Worm (Caenorhabditis elegans) whole organism, L2 larva: ENCODE measurements around the gene C36A4.4.

Experiments used
- C34F6.9 ChIP-seq: fragments of 150-350 bp; optimal IDR thresholded peaks from 2 replicates; lab custom pipeline; 2014; ENCODE audit warnings: missing biosample characterization, missing genetic modification characterization
- F13H6.1 ChIP-seq: sonication (generic microtip); optimal IDR thresholded peaks from 2 replicates; lab custom pipeline; 2016; ENCODE audit warnings: missing genetic modification characterization, missing compliant biosample characterization
- R02D3.7 ChIP-seq: fragments of 150-350 bp; optimal IDR thresholded peaks from 2 replicates; lab custom pipeline; 2014; ENCODE audit warnings: missing biosample characterization, missing genetic modification characterization
- Y55F3AM.14 ChIP-seq: fragments of 200-800 bp; sonication (Bioruptor generic); optimal IDR thresholded peaks from 2 replicates; lab custom pipeline; 2018; ENCODE audit warnings: mild to moderate bottlenecking, missing genetic modification characterization, missing compliant biosample characterization
- ZK546.5 ChIP-seq: sonication (generic microtip); optimal IDR thresholded peaks from 2 replicates; lab custom pipeline; 2017; ENCODE audit warnings: missing biosample characterization, missing genetic modification characterization
- aly-2 ChIP-seq: fragments of 150-350 bp; optimal IDR thresholded peaks from 2 replicates; lab custom pipeline; 2014; ENCODE audit warnings: missing biosample characterization, missing genetic modification characterization
- ama-1 ChIP-seq: fragments of 150-350 bp; optimal IDR thresholded peaks from 2 replicates; lab custom pipeline; 2018; ENCODE audit warnings: inconsistent platforms
- blmp-1 ChIP-seq: sonication (generic microtip); optimal IDR thresholded peaks from 2 replicates; lab custom pipeline; 2017; ENCODE audit warnings: missing genetic modification characterization, mild to moderate bottlenecking, missing compliant biosample characterization, antibody characterized with exemption, moderate library complexity; ENCODE audit not compliant: insufficient read depth
- ceh-16 ChIP-seq: fragments of 150-350 bp; optimal IDR thresholded peaks from 2 replicates; lab custom pipeline; 2014; ENCODE audit warnings: missing biosample characterization, missing genetic modification characterization
- ceh-82 ChIP-seq: fragments of 150-350 bp; optimal IDR thresholded peaks from 2 replicates; lab custom pipeline; 2014; ENCODE audit warnings: missing biosample characterization, missing genetic modification characterization
- crh-2 ChIP-seq: sonication (generic microtip); optimal IDR thresholded peaks from 2 replicates; lab custom pipeline; 2017; ENCODE audit warnings: missing biosample characterization, missing genetic modification characterization
- dmd-4 ChIP-seq: sonication (generic microtip); optimal IDR thresholded peaks from 2 replicates; lab custom pipeline; 2017; ENCODE audit warnings: missing biosample characterization, missing genetic modification characterization
- egl-27 ChIP-seq: sonication (generic microtip); optimal IDR thresholded peaks from 3 replicates; lab custom pipeline; 2017; ENCODE audit warnings: missing biosample characterization, missing genetic modification reagents, missing genetic modification characterization
- elt-1 ChIP-seq: fragments of 150-350 bp; optimal IDR thresholded peaks from 2 replicates; lab custom pipeline; 2014; ENCODE audit warnings: missing biosample characterization, missing genetic modification characterization
- elt-3 ChIP-seq: sonication (generic microtip); optimal IDR thresholded peaks from 2 replicates; lab custom pipeline; 2017; ENCODE audit warnings: missing biosample characterization, missing genetic modification characterization
- fos-1 ChIP-seq: fragments of 150-350 bp; optimal IDR thresholded peaks from 2 replicates; lab custom pipeline; 2014; ENCODE audit warnings: missing biosample characterization, missing genetic modification characterization
- gmeb-1 ChIP-seq: fragments of 150-350 bp; optimal IDR thresholded peaks from 2 replicates; lab custom pipeline; 2014; ENCODE audit warnings: missing biosample characterization, missing genetic modification characterization
- lin-11 ChIP-seq: fragments of 150-350 bp; sonication (generic microtip); optimal IDR thresholded peaks from 2 replicates; lab custom pipeline; 2014; ENCODE audit warnings: missing biosample characterization, missing genetic modification characterization, inconsistent platforms, mixed read lengths
- lin-13 ChIP-seq: fragments of 150-350 bp; optimal IDR thresholded peaks from 2 replicates; lab custom pipeline; 2014; ENCODE audit warnings: missing biosample characterization, missing genetic modification reagents, missing genetic modification characterization
- lin-39 ChIP-seq: fragments of 150-350 bp; optimal IDR thresholded peaks from 2 replicates; lab custom pipeline; 2014; ENCODE audit warnings: missing biosample characterization, missing genetic modification reagents, missing genetic modification characterization
- lsy-2 ChIP-seq, 2 experiments: fragments of 150-350 bp in 1 of 2; sonication (generic microtip) in 1 of 2; optimal IDR thresholded peaks; 2 replicates each; lab custom pipeline; 2014 to 2017; ENCODE audit warnings: missing biosample characterization in 2 of 2, missing genetic modification characterization in 2 of 2
- mab-5 ChIP-seq: fragments of 150-350 bp; optimal IDR thresholded peaks from 2 replicates; lab custom pipeline; 2014; ENCODE audit warnings: missing biosample characterization, missing genetic modification characterization
- mdl-1 ChIP-seq, 2 experiments: fragments of 150-350 bp in 1 of 2; sonication (generic microtip) in 1 of 2; optimal IDR thresholded peaks; 2 replicates each; lab custom pipeline; 2017; ENCODE audit warnings: missing biosample characterization in 2 of 2, missing genetic modification characterization in 2 of 2
- nhr-10 ChIP-seq: sonication (generic microtip); optimal IDR thresholded peaks from 2 replicates; lab custom pipeline; 2017; ENCODE audit warnings: missing biosample characterization, missing genetic modification characterization
- nhr-11 ChIP-seq: fragments of 150-350 bp; optimal IDR thresholded peaks from 2 replicates; lab custom pipeline; 2014; ENCODE audit warnings: missing biosample characterization, missing genetic modification characterization
- nhr-12 ChIP-seq: fragments of 150-350 bp; optimal IDR thresholded peaks from 2 replicates; lab custom pipeline; 2014; ENCODE audit warnings: missing biosample characterization, missing genetic modification characterization
- nhr-129 ChIP-seq: fragments of 150-350 bp; optimal IDR thresholded peaks from 2 replicates; lab custom pipeline; 2014; ENCODE audit warnings: missing biosample characterization, missing genetic modification characterization
- nhr-21 ChIP-seq: fragments of 150-350 bp; optimal IDR thresholded peaks from 2 replicates; lab custom pipeline; 2014; ENCODE audit warnings: missing biosample characterization, missing genetic modification characterization
- nhr-23 ChIP-seq: fragments of 150-350 bp; optimal IDR thresholded peaks from 2 replicates; lab custom pipeline; 2014; ENCODE audit warnings: missing biosample characterization, missing genetic modification reagents, missing genetic modification characterization
- nhr-237 ChIP-seq: fragments of 150-350 bp; optimal IDR thresholded peaks from 2 replicates; lab custom pipeline; 2014; ENCODE audit warnings: missing biosample characterization, missing genetic modification characterization
- nhr-25 ChIP-seq: fragments of 150-350 bp; sonication (generic microtip); optimal IDR thresholded peaks from 3 replicates; lab custom pipeline; 2014; ENCODE audit warnings: missing biosample characterization, missing genetic modification characterization
- nhr-6 ChIP-seq: fragments of 150-350 bp; optimal IDR thresholded peaks from 2 replicates; lab custom pipeline; 2014; ENCODE audit warnings: missing biosample characterization, missing genetic modification characterization
- nhr-77 ChIP-seq: fragments of 150-350 bp; optimal IDR thresholded peaks from 2 replicates; lab custom pipeline; 2014; ENCODE audit warnings: missing biosample characterization, missing genetic modification characterization
- peb-1 ChIP-seq: fragments of 150-350 bp; optimal IDR thresholded peaks from 2 replicates; lab custom pipeline; 2014; ENCODE audit warnings: missing biosample characterization, missing genetic modification characterization
- sem-4 ChIP-seq: fragments of 150-350 bp; optimal IDR thresholded peaks from 2 replicates; lab custom pipeline; 2014; ENCODE audit warnings: missing biosample characterization, missing genetic modification reagents, missing genetic modification characterization
- skn-1 ChIP-seq: sonication (generic microtip); optimal IDR thresholded peaks from 2 replicates; lab custom pipeline; 2017; ENCODE audit warnings: missing biosample characterization, missing genetic modification characterization
- sma-3 ChIP-seq: sonication (generic microtip); optimal IDR thresholded peaks from 2 replicates; lab custom pipeline; 2016; ENCODE audit warnings: missing genetic modification reagents, missing genetic modification characterization, missing compliant biosample characterization
- sma-9 ChIP-seq, 2 experiments: fragments of 150-350 bp in 1 of 2; sonication (generic microtip) in 1 of 2; optimal IDR thresholded peaks; 2 replicates each; lab custom pipeline; 2014 to 2016; ENCODE audit warnings: missing genetic modification characterization in 2 of 2, mild to moderate bottlenecking in 1 of 2, missing biosample characterization in 1 of 2, missing compliant biosample characterization in 1 of 2, missing genetic modification reagents in 1 of 2, moderate library complexity in 1 of 2
- snpc-4 ChIP-seq: fragments of 150-350 bp; optimal IDR thresholded peaks from 2 replicates; lab custom pipeline; 2014; ENCODE audit warnings: missing biosample characterization, missing genetic modification characterization
- unc-39 ChIP-seq: fragments of 150-350 bp; optimal IDR thresholded peaks from 2 replicates; lab custom pipeline; 2014; ENCODE audit warnings: missing biosample characterization, missing genetic modification characterization
- unc-62 ChIP-seq: fragments of 150-350 bp; optimal IDR thresholded peaks from 2 replicates; lab custom pipeline; 2014; ENCODE audit warnings: missing biosample characterization, missing genetic modification reagents, missing genetic modification characterization
- zag-1 ChIP-seq: fragments of 150-350 bp; optimal IDR thresholded peaks from 2 replicates; lab custom pipeline; 2014; ENCODE audit warnings: missing biosample characterization, missing genetic modification characterization
- ztf-1 ChIP-seq: fragments of 200-800 bp; sonication (Bioruptor generic); conservative IDR thresholded peaks from 2 replicates; pipeline ENCODE4 v1.3.6; 2022; ENCODE audit warnings: missing genetic modification characterization, missing compliant biosample characterization
- ztf-11 ChIP-seq: sonication (generic microtip); optimal IDR thresholded peaks from 2 replicates; lab custom pipeline; 2017; ENCODE audit warnings: missing biosample characterization, missing genetic modification characterization

C36A4.4 gene

DNA sequence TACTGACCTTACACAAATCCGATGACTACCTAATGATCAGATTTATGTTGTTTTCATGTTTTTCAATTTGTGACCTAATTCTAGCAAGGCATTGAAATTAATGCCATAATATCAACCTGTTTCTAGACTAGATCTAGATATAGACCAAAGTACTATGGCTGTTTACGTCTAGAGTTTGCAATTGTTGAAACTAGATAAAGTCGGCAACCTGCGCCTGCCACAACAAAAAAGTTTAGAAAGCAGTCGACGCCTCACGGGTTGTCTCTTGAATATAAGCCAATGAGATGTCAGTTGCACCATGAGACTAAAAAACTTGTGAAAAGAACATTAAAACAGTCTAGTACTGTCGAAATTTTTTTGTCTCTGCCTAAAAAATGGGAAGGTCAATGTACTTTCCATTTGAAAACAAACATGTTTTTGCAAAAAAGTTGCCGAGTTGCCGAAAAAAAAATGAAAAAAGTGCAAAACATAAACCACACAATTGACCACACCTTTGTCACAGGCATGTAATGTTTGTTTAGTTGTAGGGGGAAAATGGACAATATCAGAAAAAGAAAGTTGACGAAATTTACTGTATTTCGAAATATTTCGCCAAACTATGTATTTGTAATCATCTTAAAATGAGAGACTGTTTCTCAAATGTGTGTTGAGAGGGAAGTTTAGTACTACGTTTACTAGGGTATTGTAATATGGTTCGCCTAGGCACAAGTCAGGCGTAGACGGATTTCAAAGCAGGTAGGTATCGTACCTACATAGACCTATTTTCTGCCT lies 35.8 kb upstream of the C36A4.4 start:
- peak; percentile 55 for TF ChIP-seq nhr-129 (tag; lab: Kevin White, UChicago)
- TF ChIP-seq snpc-4 (tag; lab: Kevin White, UChicago): peak; percentile 16
- no peak for TF ChIP-seq ztf-1 (GFP tag; lab: Robert Waterston, UW)
- TF ChIP-seq, all 48 proteins: peak for 2

DNA sequence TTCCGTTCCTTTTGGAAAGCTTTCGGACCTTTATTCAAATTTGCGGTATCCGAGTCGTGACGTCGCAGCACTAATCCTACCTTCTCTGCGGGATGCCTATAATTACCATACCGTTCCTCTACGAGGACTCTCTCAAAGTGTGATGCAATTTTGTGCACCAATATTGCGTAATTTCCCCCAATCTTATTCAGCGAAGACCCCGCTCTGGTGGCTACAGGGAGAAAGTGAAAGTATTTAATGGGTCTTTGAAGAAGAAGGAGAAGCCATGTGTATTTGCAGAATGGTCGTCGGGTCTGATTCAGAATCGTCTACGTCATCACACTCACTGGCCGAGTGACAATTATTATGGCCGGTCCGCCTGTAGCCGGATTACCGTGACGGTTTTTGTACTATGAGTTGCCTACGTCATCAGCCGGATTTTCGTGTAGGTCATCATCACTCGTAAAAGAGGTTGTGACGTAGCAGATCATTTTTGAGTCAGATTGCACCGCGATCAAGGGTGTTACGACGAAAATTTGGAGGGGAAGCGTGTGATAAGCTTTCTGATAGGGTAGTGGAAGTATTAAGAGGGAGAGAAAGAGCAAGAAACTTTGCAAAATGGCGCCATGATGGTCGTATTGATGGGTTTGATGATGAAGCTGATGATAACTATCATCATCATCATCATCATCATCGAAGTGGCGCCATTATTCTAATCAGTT lies 32.9 kb upstream of the C36A4.4 start:
- TF ChIP-seq unc-62 (GFP tag; lab: Kevin White, UChicago) (no peak), unc-39 (no peak), F13H6.1 (no peak), nhr-6 (no peak), R02D3.7 (no peak), mdl-1 (tag; optimal IDR thresholded peaks at IDR 0.05; lab: Kevin White, UChicago) (no peak), ztf-11 (tag; lab: Kevin White, UChicago) (no peak), blmp-1 (tag; lab: Kevin White, UChicago) (peak; percentile 36), sma-9 (GFP tag; optimal IDR thresholded peaks at IDR 0.05; lab: Kevin White, UChicago) (peak; percentile 36), sma-9 (tag; optimal IDR thresholded peaks at IDR 0.05; lab: Kevin White, UChicago) (no peak), nhr-77 (tag; lab: Kevin White, UChicago) (no peak), nhr-25 (tag; lab: Kevin White, UChicago) (peak; percentile 58), lin-11 (tag; lab: Kevin White, UChicago) (no peak), sem-4 (tag; lab: Kevin White, UChicago) (no peak), nhr-21 (tag; lab: Kevin White, UChicago) (no peak), ama-1 (lab: Kevin White, UChicago) (no peak), sma-3 (no peak), crh-2 (tag; lab: Kevin White, UChicago) (peak; percentile 7), fos-1 (tag; lab: Kevin White, UChicago) (peak; percentile 51), lsy-2 (tag; optimal IDR thresholded peaks at IDR 0.05; lab: Kevin White, UChicago) (no peak), C34F6.9 (no peak), zag-1 (tag; lab: Kevin White, UChicago) (no peak), dmd-4 (tag; lab: Kevin White, UChicago) (no peak)

DNA sequence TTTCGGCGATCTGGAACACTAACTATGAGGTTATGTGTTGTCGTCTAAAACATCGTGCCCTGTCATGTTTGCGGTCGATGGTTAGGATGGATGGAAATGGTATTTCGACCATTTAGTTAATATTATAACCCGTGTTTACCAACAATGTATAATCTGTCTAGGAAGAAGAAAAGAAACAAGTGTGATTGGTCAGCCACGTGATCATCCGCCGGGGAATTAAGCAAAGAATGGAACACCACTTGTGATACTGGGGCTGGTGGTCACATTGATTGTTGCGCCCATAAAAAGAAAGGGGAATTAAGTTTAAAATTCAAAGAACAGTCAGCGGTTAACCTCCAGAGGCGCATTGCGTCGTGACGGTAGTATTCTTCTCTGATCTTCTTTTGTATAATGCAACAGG lies 32.2 kb upstream of the C36A4.4 start:
- no peak for TF ChIP-seq peb-1 (tag; lab: Kevin White, UChicago)
- no peak for TF ChIP-seq elt-1
- TF ChIP-seq skn-1 (tag; lab: Kevin White, UChicago): no peak
- no peak for TF ChIP-seq nhr-10 (tag; lab: Kevin White, UChicago)
- no peak for TF ChIP-seq dmd-4 (tag; lab: Kevin White, UChicago)
- peak; percentile 53 for TF ChIP-seq nhr-6
- TF ChIP-seq ceh-16: no peak
- no peak for TF ChIP-seq fos-1 (tag; lab: Kevin White, UChicago)
- TF ChIP-seq gmeb-1 (tag; lab: Kevin White, UChicago): no peak
- no peak for TF ChIP-seq ZK546.5 (tag; lab: Kevin White, UChicago)
- no peak for TF ChIP-seq aly-2
- no peak for TF ChIP-seq R02D3.7
- peak; percentile 48 for TF ChIP-seq crh-2 (tag; lab: Kevin White, UChicago)
- peak; percentile 36 for TF ChIP-seq nhr-129 (tag; lab: Kevin White, UChicago)
- no peak for TF ChIP-seq F13H6.1
- no peak for TF ChIP-seq unc-62 (GFP tag; lab: Kevin White, UChicago)
- TF ChIP-seq ztf-1 (GFP tag; lab: Robert Waterston, UW): no peak
- TF ChIP-seq nhr-237 (tag; lab: Kevin White, UChicago): no peak
- peak in 1 of 2 experiments; percentile 15 for TF ChIP-seq lsy-2 (tag; optimal IDR thresholded peaks at IDR 0.05; lab: Kevin White, UChicago)
- TF ChIP-seq nhr-12 (tag; lab: Kevin White, UChicago): no peak
- TF ChIP-seq sma-9 (GFP tag; optimal IDR thresholded peaks at IDR 0.05; lab: Kevin White, UChicago): peak; percentile 86
- TF ChIP-seq sma-9 (tag; optimal IDR thresholded peaks at IDR 0.05; lab: Kevin White, UChicago): no peak
- TF ChIP-seq ztf-11 (tag; lab: Kevin White, UChicago): no peak
- no peak for TF ChIP-seq nhr-77 (tag; lab: Kevin White, UChicago)
- TF ChIP-seq mab-5 (tag; lab: Kevin White, UChicago): no peak
- no peak for TF ChIP-seq ama-1 (lab: Kevin White, UChicago)
- no peak for TF ChIP-seq lin-39 (tag; lab: Kevin White, UChicago)
- no peak for TF ChIP-seq lin-13 (GFP tag; lab: Kevin White, UChicago)
- TF ChIP-seq lin-11 (tag; lab: Kevin White, UChicago): no peak
- TF ChIP-seq sma-3: peak; percentile 54
- no peak for TF ChIP-seq Y55F3AM.14 (GFP tag; lab: Kevin White, UChicago)
- TF ChIP-seq zag-1 (tag; lab: Kevin White, UChicago): no peak
- TF ChIP-seq sem-4 (tag; lab: Kevin White, UChicago): no peak
- no peak for TF ChIP-seq elt-3 (tag; lab: Kevin White, UChicago)
- no peak for TF ChIP-seq nhr-11
- TF ChIP-seq nhr-23 (tag; lab: Kevin White, UChicago): no peak
- TF ChIP-seq blmp-1 (tag; lab: Kevin White, UChicago): no peak
- TF ChIP-seq egl-27 (tag; lab: Kevin White, UChicago): no peak
- TF ChIP-seq mdl-1 (tag; optimal IDR thresholded peaks at IDR 0.05; lab: Kevin White, UChicago): no peak
- TF ChIP-seq ceh-82: no peak
